Worm (Caenorhabditis elegans): Measurements from ENCODE around the gene copg-1.

Gene copg-1

ce11 chrIV:10153479-10153878, 1.7 kb downstream of the copg-1 start:
- no peak for TF ChIP-seq ces-1 (GFP tag; optimal IDR thresholded peaks at IDR 0.05)
- no peak for TF ChIP-seq hlh-1 (tag; optimal IDR thresholded peaks at IDR 0.05)
- TF ChIP-seq nhr-237 (tag; optimal IDR thresholded peaks at IDR 0.05): no peak
- no peak for TF ChIP-seq ceh-83 (GFP tag; optimal IDR thresholded peaks at IDR 0.05)
- no peak for TF ChIP-seq elt-1 (tag; optimal IDR thresholded peaks at IDR 0.05; ENCODE audit: borderline replicate concordance, insufficient read depth)
- no peak for TF ChIP-seq lsy-2 (tag; optimal IDR thresholded peaks at IDR 0.05)
- TF ChIP-seq lin-32 (GFP tag; optimal IDR thresholded peaks at IDR 0.05): no peak
- no peak for TF ChIP-seq tbx-8 (GFP tag; optimal IDR thresholded peaks at IDR 0.05)
- no peak for TF ChIP-seq flh-1 (GFP tag; optimal IDR thresholded peaks at IDR 0.05)
- no peak for TF ChIP-seq sem-2 (GFP tag; optimal IDR thresholded peaks at IDR 0.05)
- no peak for TF ChIP-seq cnd-1 (tag; optimal IDR thresholded peaks at IDR 0.05)

ce11 chrIV:10155475-10155874, 3.7 kb downstream of the copg-1 start, which contains the start of gene ttr-54:
Gene ttr-54, plus strand, starts transcription at chrIV:10155775.
- TF ChIP-seq mab-5 (tag; optimal IDR thresholded peaks at IDR 0.05) (no peak), drap-1 (GFP tag; optimal IDR thresholded peaks at IDR 0.05) (no peak), nhr-76 (tag; optimal IDR thresholded peaks at IDR 0.05) (no peak), ztf-11 (tag; optimal IDR thresholded peaks at IDR 0.05) (no peak), unc-39 (tag; optimal IDR thresholded peaks at IDR 0.05) (no peak), ham-2 (GFP tag; optimal IDR thresholded peaks at IDR 0.05) (no peak), lin-13 (tag; optimal IDR thresholded peaks at IDR 0.05) (no peak), tbx-8 (GFP tag; optimal IDR thresholded peaks at IDR 0.05) (no peak), hlh-1 (tag; optimal IDR thresholded peaks at IDR 0.05) (peak; percentile 56)

- TF ChIP-seq sem-2 (GFP tag; optimal IDR thresholded peaks at IDR 0.05) (no peak), elt-1 (tag; optimal IDR thresholded peaks at IDR 0.05; ENCODE audit: borderline replicate concordance, insufficient read depth) (no peak), lin-32 (GFP tag; optimal IDR thresholded peaks at IDR 0.05) (no peak), nhr-76 (tag; optimal IDR thresholded peaks at IDR 0.05) (no peak), mep-1 (tag; optimal IDR thresholded peaks at IDR 0.05) (no peak), hlh-1 (tag; optimal IDR thresholded peaks at IDR 0.05) (no peak), zip-8 (tag; optimal IDR thresholded peaks at IDR 0.05) (no peak), mls-2 (tag; optimal IDR thresholded peaks at IDR 0.05) (no peak), lsy-2 (tag; optimal IDR thresholded peaks at IDR 0.05) (no peak), drap-1 (GFP tag; optimal IDR thresholded peaks at IDR 0.05) (no peak), cnd-1 (tag; optimal IDR thresholded peaks at IDR 0.05) (no peak), lin-13 (tag; optimal IDR thresholded peaks at IDR 0.05) (no peak)
Measured at ce11 chrIV:10157034-10157433, 5.3 kb downstream of the copg-1 start.

- TF ChIP-seq nhr-28 (tag; optimal IDR thresholded peaks at IDR 0.05) (no peak), lsy-2 (tag; optimal IDR thresholded peaks at IDR 0.05) (no peak), hlh-1 (tag; optimal IDR thresholded peaks at IDR 0.05) (no peak), drap-1 (GFP tag; optimal IDR thresholded peaks at IDR 0.05) (no peak), mab-5 (tag; optimal IDR thresholded peaks at IDR 0.05) (no peak), cnd-1 (tag; optimal IDR thresholded peaks at IDR 0.05) (no peak), nhr-12 (tag; optimal IDR thresholded peaks at IDR 0.05) (no peak), bed-3 (GFP tag; optimal IDR thresholded peaks at IDR 0.05) (no peak), flh-1 (GFP tag; optimal IDR thresholded peaks at IDR 0.05) (no peak), zip-8 (tag; optimal IDR thresholded peaks at IDR 0.05) (no peak), nhr-237 (tag; optimal IDR thresholded peaks at IDR 0.05) (no peak), snpc-4 (tag; optimal IDR thresholded peaks at IDR 0.05) (no peak), ztf-11 (tag; optimal IDR thresholded peaks at IDR 0.05) (no peak), tbx-8 (GFP tag; optimal IDR thresholded peaks at IDR 0.05) (no peak), ces-1 (GFP tag; optimal IDR thresholded peaks at IDR 0.05) (no peak), sem-2 (GFP tag; optimal IDR thresholded peaks at IDR 0.05) (no peak), nhr-76 (tag; optimal IDR thresholded peaks at IDR 0.05) (no peak), nhr-2 (tag; optimal IDR thresholded peaks at IDR 0.05) (no peak), elt-3 (tag; optimal IDR thresholded peaks at IDR 0.05) (no peak), elt-1 (tag; optimal IDR thresholded peaks at IDR 0.05; ENCODE audit: borderline replicate concordance, insufficient read depth) (no peak)
Measured at ce11 chrIV:10157489-10158088, 5.8 kb downstream of the copg-1 start, which contains the start of gene ttr-53. Gene ttr-53, plus strand, starts transcription at chrIV:10158038.

ce11 chrIV:10161706-10162105, 10.0 kb downstream of the copg-1 start, which contains the start of gene pps-1:
Gene pps-1, plus strand, starts transcription at chrIV:10162006.
- TF ChIP-seq ceh-83 (GFP tag; optimal IDR thresholded peaks at IDR 0.05): no peak
- no peak for TF ChIP-seq unc-120 (tag; optimal IDR thresholded peaks at IDR 0.05; ENCODE audit: poor library complexity, severe bottlenecking)
- no peak for TF ChIP-seq nhr-237 (tag; optimal IDR thresholded peaks at IDR 0.05)
- no peak for TF ChIP-seq blmp-1 (tag; optimal IDR thresholded peaks at IDR 0.05)
- TF ChIP-seq elt-3 (tag; optimal IDR thresholded peaks at IDR 0.05): no peak
- TF ChIP-seq snpc-4 (tag; optimal IDR thresholded peaks at IDR 0.05): no peak
- TF ChIP-seq ceh-43 (GFP tag; optimal IDR thresholded peaks at IDR 0.05): no peak
- TF ChIP-seq ces-1 (GFP tag; optimal IDR thresholded peaks at IDR 0.05): no peak
- TF ChIP-seq zip-8 (tag; optimal IDR thresholded peaks at IDR 0.05): no peak
- no peak for TF ChIP-seq elt-1 (tag; optimal IDR thresholded peaks at IDR 0.05; ENCODE audit: borderline replicate concordance, insufficient read depth)
- no peak for TF ChIP-seq pha-4 (tag; optimal IDR thresholded peaks at IDR 0.05)
